Worm (Caenorhabditis elegans): Measurements from ENCODE around the gene T24D5.1.

T24D5.1 gene

DNA sequence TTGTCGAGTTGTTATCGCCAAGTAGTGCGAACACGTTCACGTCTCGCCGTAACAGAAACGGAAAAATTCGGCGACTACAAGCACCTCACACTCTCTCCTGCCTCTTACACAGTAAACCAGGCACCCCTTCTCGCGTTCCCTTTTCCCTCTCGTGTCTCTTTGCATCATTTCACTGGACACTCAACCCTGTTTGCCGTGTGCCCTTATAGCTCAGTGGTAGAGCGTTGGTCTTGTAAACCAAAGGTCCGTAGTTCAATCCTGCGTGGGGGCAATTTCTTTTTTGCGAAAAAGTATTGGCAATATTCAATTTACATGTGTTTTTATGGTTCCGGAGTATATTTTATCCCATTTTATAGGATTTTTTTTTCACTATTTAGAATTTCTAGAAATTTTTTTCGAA, 11.0 kb upstream of the T24D5.1 start (continued):
- TF ChIP-seq dmd-4 (tag; optimal IDR thresholded peaks at IDR 0.05) (no peak), nhr-129 (tag; optimal IDR thresholded peaks at IDR 0.05) (peak; percentile 88)

DNA sequence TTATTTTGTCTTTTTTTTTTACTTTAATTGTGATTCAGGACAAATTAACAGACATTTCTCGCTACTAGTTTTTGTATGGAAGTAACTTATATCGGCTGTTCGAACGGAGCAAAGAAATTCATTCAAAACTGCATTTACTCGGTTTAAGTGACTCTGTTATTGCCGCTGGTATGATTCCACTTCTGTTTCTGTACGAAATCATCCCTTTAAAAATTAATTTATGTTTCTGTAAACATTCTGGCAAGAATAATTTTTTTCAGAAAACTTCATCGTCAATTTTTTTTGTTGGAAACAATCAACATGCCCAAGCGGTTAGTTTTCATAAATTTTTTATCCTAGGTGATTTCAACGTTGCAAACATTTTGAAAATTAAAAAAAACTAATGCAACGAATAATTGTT, 5.2 kb downstream of the T24D5.1 start, which contains the start of gene T24D5.3:
T24D5.3 (plus strand) TSS at position 301 of the 400 bp plus-strand sequence.
- no peak for TF ChIP-seq mab-5 (tag; optimal IDR thresholded peaks at IDR 0.05)
- TF ChIP-seq unc-55 (GFP tag; optimal IDR thresholded peaks at IDR 0.05): no peak
- no peak for TF ChIP-seq ama-1 (optimal IDR thresholded peaks at IDR 0.05)
- no peak for TF ChIP-seq lin-13 (GFP tag; optimal IDR thresholded peaks at IDR 0.05)
- no peak for TF ChIP-seq Y55F3AM.14 (GFP tag; optimal IDR thresholded peaks at IDR 0.05)
- no peak for TF ChIP-seq C34F6.9 (tag; optimal IDR thresholded peaks at IDR 0.05)
- no peak for TF ChIP-seq lin-11 (tag; optimal IDR thresholded peaks at IDR 0.05)
- TF ChIP-seq ztf-4 (tag; optimal IDR thresholded peaks at IDR 0.05): no peak
- TF ChIP-seq ceh-82 (tag; optimal IDR thresholded peaks at IDR 0.05): no peak
- no peak for TF ChIP-seq nhr-23 (tag; optimal IDR thresholded peaks at IDR 0.05)
- TF ChIP-seq nhr-129 (tag; optimal IDR thresholded peaks at IDR 0.05): no peak
- TF ChIP-seq sem-4 (tag; optimal IDR thresholded peaks at IDR 0.05): no peak
- TF ChIP-seq elt-1 (tag; optimal IDR thresholded peaks at IDR 0.05): no peak
- no peak for TF ChIP-seq snpc-4 (tag; optimal IDR thresholded peaks at IDR 0.05)
- no peak for TF ChIP-seq peb-1 (tag; optimal IDR thresholded peaks at IDR 0.05)
- TF ChIP-seq F13H6.1 (tag; optimal IDR thresholded peaks at IDR 0.05): no peak
- TF ChIP-seq ZK546.5 (tag; optimal IDR thresholded peaks at IDR 0.05): no peak
- TF ChIP-seq zag-1 (tag; optimal IDR thresholded peaks at IDR 0.05): no peak

DNA sequence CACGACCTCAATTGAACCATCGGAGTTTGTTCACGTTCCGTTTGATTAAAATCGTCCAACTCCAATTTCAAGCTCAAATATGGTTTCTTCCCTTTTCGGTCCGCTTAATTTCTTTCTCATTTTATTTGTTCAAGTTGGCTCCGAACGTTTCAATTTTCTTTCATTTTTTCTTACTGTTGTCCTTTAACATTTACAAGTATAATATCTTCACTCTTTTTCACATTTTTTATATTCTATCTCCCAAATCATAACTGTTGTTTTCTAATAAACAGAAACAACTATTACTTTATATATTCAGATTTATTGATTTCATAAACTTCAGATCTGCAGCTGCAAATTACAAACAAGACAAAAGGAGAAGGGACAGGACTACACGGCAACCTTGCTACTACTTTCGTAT, 8.9 kb downstream of the T24D5.1 start:
- TF ChIP-seq crh-2 (tag; optimal IDR thresholded peaks at IDR 0.05) (no peak), R02D3.7 (tag; optimal IDR thresholded peaks at IDR 0.05) (no peak), blmp-1 (tag; optimal IDR thresholded peaks at IDR 0.05; ENCODE audit: insufficient read depth) (no peak), C34F6.9 (tag; optimal IDR thresholded peaks at IDR 0.05) (no peak), lin-13 (GFP tag; optimal IDR thresholded peaks at IDR 0.05) (no peak), unc-62 (GFP tag; optimal IDR thresholded peaks at IDR 0.05) (no peak), snpc-4 (tag; optimal IDR thresholded peaks at IDR 0.05) (no peak), zag-1 (tag; optimal IDR thresholded peaks at IDR 0.05) (no peak), sma-9 (GFP tag; optimal IDR thresholded peaks at IDR 0.05) (no peak), sma-9 (tag; optimal IDR thresholded peaks at IDR 0.05) (no peak), peb-1 (tag; optimal IDR thresholded peaks at IDR 0.05) (no peak), elt-1 (tag; optimal IDR thresholded peaks at IDR 0.05) (no peak), ztf-11 (tag; optimal IDR thresholded peaks at IDR 0.05) (no peak), alr-1 (tag; optimal IDR thresholded peaks at IDR 0.05) (no peak), sem-4 (tag; optimal IDR thresholded peaks at IDR 0.05) (no peak), nhr-237 (tag; optimal IDR thresholded peaks at IDR 0.05) (no peak), mbf-1 (tag; optimal IDR thresholded peaks at IDR 0.05) (no peak), ztf-1 (GFP tag; conservative IDR thresholded peaks at IDR 0.05) (no peak), nhr-10 (tag; optimal IDR thresholded peaks at IDR 0.05) (no peak)

DNA sequence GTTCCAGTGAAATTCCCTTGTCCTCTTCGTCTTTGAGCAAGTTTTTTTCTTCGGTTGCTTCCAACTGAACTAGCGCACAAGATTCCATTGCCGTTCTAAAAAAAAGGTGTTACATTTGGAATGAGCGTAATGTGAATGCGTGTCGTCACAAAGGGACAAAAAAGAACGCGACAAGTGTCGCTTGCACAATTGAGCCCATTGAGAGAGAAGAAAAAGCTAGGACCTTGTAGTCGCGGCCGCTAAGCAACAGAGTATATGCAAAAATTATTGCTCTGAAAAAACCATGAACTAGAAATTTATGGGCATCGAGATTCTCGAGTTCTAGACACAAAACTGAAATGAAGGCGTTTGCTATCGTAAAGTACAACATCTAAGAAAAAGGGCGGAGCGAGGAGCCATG, 11.8 kb downstream of the T24D5.1 start, which contains the start of gene T24D5.2:
T24D5.2 (minus strand) TSS at position 101 of the 400 bp plus-strand sequence.
- TF ChIP-seq aly-2 (tag; optimal IDR thresholded peaks at IDR 0.05) (no peak), lin-11 (tag; optimal IDR thresholded peaks at IDR 0.05) (no peak), sma-3 (GFP tag; optimal IDR thresholded peaks at IDR 0.05) (no peak)

DNA sequence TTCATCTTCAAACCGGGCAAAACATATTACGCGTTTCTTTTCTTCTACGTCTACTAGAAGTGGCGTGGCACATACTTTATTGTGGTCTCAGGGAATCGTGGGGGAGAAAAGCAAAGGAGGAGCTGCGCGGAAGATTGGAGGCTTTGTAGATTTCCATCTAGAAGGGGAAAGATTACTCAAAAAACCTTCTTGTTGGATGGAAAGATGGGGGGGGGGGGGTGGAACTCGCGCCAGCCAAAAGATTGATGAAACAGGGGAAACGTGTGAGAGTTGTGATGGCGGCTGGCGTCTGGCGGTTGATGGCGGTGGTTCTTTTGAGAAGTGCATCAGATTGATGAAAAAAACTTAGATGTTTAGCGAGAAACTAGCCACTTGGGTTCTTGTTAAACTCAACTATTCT, 14.9 kb downstream of the T24D5.1 start:
- TF ChIP-seq ztf-11 (tag; optimal IDR thresholded peaks at IDR 0.05) (no peak), unc-55 (GFP tag; optimal IDR thresholded peaks at IDR 0.05) (peak; percentile 53)

DNA sequence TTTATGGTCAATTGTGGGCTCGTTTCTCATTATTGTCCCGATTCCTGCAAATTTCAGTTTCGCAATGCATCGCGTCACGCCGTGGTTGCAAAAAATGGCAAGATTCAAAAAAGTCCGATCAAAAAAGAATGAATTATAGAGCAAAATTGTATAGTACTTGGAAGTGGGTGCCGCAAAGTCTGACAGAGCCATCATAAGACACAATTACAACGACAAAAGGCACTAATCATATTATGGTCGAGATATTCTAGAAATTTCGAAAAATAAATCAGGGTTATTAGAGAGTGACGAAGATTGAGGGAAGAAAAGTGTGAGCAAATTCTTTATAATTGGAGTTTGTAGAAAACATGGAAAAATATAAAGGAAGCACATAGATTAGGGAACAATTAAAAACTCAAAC, 20.6 kb downstream of the T24D5.1 start:
- TF ChIP-seq nhr-12 (tag; optimal IDR thresholded peaks at IDR 0.05): no peak
- TF ChIP-seq nhr-77 (tag; optimal IDR thresholded peaks at IDR 0.05): no peak
- TF ChIP-seq ztf-4 (tag; optimal IDR thresholded peaks at IDR 0.05): no peak
- TF ChIP-seq mab-5 (tag; optimal IDR thresholded peaks at IDR 0.05): no peak
- TF ChIP-seq nhr-237 (tag; optimal IDR thresholded peaks at IDR 0.05): no peak
- no peak for TF ChIP-seq blmp-1 (tag; optimal IDR thresholded peaks at IDR 0.05; ENCODE audit: insufficient read depth)
- TF ChIP-seq F13H6.1 (tag; optimal IDR thresholded peaks at IDR 0.05): no peak
